Fruit fly (Drosophila melanogaster): ENCODE data around the gene CG15012.

DNA sequence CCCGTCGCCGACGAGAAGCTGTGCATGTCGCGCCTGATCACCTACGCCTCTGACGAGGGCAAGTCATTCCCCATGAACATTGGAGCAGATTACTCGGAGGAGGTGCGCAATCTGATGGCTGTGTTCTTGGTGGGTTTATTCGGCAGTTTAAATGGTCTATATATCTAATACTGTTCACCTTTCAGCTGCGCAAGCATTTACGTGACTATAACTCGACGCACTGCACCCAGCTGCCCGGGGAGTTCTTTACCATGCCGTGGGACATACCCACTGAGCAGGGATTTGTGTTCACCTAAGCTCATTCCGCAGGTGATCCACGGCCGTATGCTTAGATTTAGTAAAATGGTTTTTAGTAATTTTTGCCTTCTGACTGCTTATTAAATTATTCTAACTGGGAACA is 30.9 kb downstream of the CG15012 start:
- TF ChIP-seq Hr78 (GFP tag; optimal IDR thresholded peaks at IDR 0.05) (no peak), pan (optimal IDR thresholded peaks at IDR 0.05) (no peak), brk (GFP tag; optimal IDR thresholded peaks at IDR 0.05) (no peak), sv (GFP tag; optimal IDR thresholded peaks at IDR 0.05) (no peak), dl (GFP tag; optimal IDR thresholded peaks at IDR 0.05; ENCODE audit: insufficient read depth in 1 of 2, partially characterized antibody in 2 of 2) (no peak), lola (GFP tag; optimal IDR thresholded peaks at IDR 0.05) (no peak), Mio (GFP tag; optimal IDR thresholded peaks at IDR 0.05) (no peak), tai (GFP tag; optimal IDR thresholded peaks at IDR 0.05) (no peak), Dfd (GFP tag; optimal IDR thresholded peaks at IDR 0.05) (no peak)

All from whole organism, wandering third instar larva.